Worm (Caenorhabditis elegans) whole organism, L4/young adult: ENCODE data around the gene C05C9.3.

Experiments used
- dao-5 ChIP-seq: sonication (generic microtip); optimal IDR thresholded peaks from 2 replicates; lab custom pipeline; 2016; ENCODE audit warnings: missing genotype, missing genetic modification characterization, moderate library complexity, missing compliant biosample characterization
- him-1 ChIP-seq: sonication (generic microtip); optimal IDR thresholded peaks from 2 replicates; lab custom pipeline; 2016; ENCODE audit warnings: missing genotype, missing genetic modification reagents, missing genetic modification characterization, missing compliant biosample characterization

- no peak for TF ChIP-seq dao-5 (tag; lab: Kevin White, UChicago)
- no peak for TF ChIP-seq him-1
Observed at ce11 chrX:11151494-11151893, 1.1 kb downstream of the C05C9.3 start.
